Fruit fly (Drosophila melanogaster): Measurements from ENCODE around the gene ncd.

Gene ncd

dm6 chr3R:29772090-29772794, 34.7 kb downstream of the ncd start:
- peak; percentile 47 for TF ChIP-seq CG9705 (GFP tag; optimal IDR thresholded peaks at IDR 0.05)
- TF ChIP-seq dl (GFP tag; optimal IDR thresholded peaks at IDR 0.05; ENCODE audit: insufficient read depth in 1 of 2, partially characterized antibody in 2 of 2), result peak; percentile 91 to 92
- TF ChIP-seq usp (GFP tag; optimal IDR thresholded peaks at IDR 0.05), result no peak
- peak; percentile 70 for TF ChIP-seq dmrt93B (GFP tag; optimal IDR thresholded peaks at IDR 0.05)
- no peak for TF ChIP-seq Sp1 (GFP tag; optimal IDR thresholded peaks at IDR 0.05)
- TF ChIP-seq Vsx2 (GFP tag; optimal IDR thresholded peaks at IDR 0.05; ENCODE audit: partially characterized antibody), result peak; percentile 32
- peak; percentile 7 for TF ChIP-seq fru (GFP tag; optimal IDR thresholded peaks at IDR 0.05)
- peak; percentile 72 for TF ChIP-seq woc (GFP tag; optimal IDR thresholded peaks at IDR 0.05)
- no peak for TF ChIP-seq pan (optimal IDR thresholded peaks at IDR 0.05)
- no peak for TF ChIP-seq N (GFP tag; optimal IDR thresholded peaks at IDR 0.05)
- TF ChIP-seq tai (GFP tag; optimal IDR thresholded peaks at IDR 0.05), result peak; percentile 36
- no peak for TF ChIP-seq OdsH (GFP tag; optimal IDR thresholded peaks at IDR 0.05)
- TF ChIP-seq HLH106 (tag; optimal IDR thresholded peaks at IDR 0.05), result peak; percentile 63
- TF ChIP-seq lola (GFP tag; optimal IDR thresholded peaks at IDR 0.05), result no peak
- no peak for TF ChIP-seq Hnf4 (GFP tag; optimal IDR thresholded peaks at IDR 0.05)
- TF ChIP-seq Myc (optimal IDR thresholded peaks at IDR 0.05), result peak; percentile 29
- TF ChIP-seq foxo (GFP tag; optimal IDR thresholded peaks at IDR 0.05), result peak in 1 of 2 experiments; percentile 27
- peak; percentile 94 for TF ChIP-seq psq (GFP tag; optimal IDR thresholded peaks at IDR 0.05)
- peak; percentile 55 for TF ChIP-seq Hr83 (GFP tag; optimal IDR thresholded peaks at IDR 0.05; ENCODE audit: poor library complexity, severe bottlenecking)
- TF ChIP-seq ey (GFP tag; optimal IDR thresholded peaks at IDR 0.05), result no peak
- TF ChIP-seq br (GFP tag; optimal IDR thresholded peaks at IDR 0.05), result peak; percentile 2
- peak; percentile 93 for TF ChIP-seq Dif (GFP tag; optimal IDR thresholded peaks at IDR 0.05; ENCODE audit: partially characterized antibody)

dm6 chr3R:29771645-29772089, 35.3 kb downstream of the ncd start:
- TF ChIP-seq Rel (GFP tag; optimal IDR thresholded peaks at IDR 0.05) (no peak), Rel (tag; optimal IDR thresholded peaks at IDR 0.05) (peak; percentile 82), usp (GFP tag; optimal IDR thresholded peaks at IDR 0.05) (no peak), CrebA (GFP tag; optimal IDR thresholded peaks at IDR 0.05; ENCODE audit: borderline replicate concordance) (peak; percentile 45)

DNA sequence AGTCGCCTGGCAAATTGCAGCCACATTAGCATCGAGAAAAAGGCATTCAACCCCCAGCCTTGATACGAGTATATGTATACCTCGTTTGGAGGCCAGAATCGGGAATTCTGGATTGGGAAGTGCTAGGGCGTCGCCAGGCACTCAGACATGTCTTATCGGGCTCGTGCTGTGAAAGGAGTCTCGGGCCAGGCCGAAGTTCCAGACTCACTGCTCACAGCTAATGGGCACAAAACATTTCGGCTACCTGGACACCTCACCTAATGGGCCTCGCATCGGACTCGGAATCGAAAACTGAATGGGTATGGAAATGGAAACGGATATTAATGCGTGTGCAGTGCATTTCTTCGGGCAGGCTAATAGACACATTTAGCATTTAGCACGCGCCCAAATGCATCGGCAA, 36.0 kb downstream of the ncd start:
- no peak for TF ChIP-seq Mio (GFP tag; optimal IDR thresholded peaks at IDR 0.05)
- TF ChIP-seq Myc (optimal IDR thresholded peaks at IDR 0.05), result no peak
- TF ChIP-seq OdsH (GFP tag; optimal IDR thresholded peaks at IDR 0.05), result no peak
- no peak for TF ChIP-seq sv (GFP tag; optimal IDR thresholded peaks at IDR 0.05)
- no peak for TF ChIP-seq Rel (GFP tag; optimal IDR thresholded peaks at IDR 0.05)
- no peak for TF ChIP-seq Rel (tag; optimal IDR thresholded peaks at IDR 0.05)
- TF ChIP-seq psq (GFP tag; optimal IDR thresholded peaks at IDR 0.05), result no peak
- no peak for TF ChIP-seq Vsx2 (GFP tag; optimal IDR thresholded peaks at IDR 0.05; ENCODE audit: partially characterized antibody)
- no peak for TF ChIP-seq CG9705 (GFP tag; optimal IDR thresholded peaks at IDR 0.05)
- no peak for TF ChIP-seq lola (GFP tag; optimal IDR thresholded peaks at IDR 0.05)
- TF ChIP-seq tai (GFP tag; optimal IDR thresholded peaks at IDR 0.05), result no peak
- TF ChIP-seq CrebA (GFP tag; optimal IDR thresholded peaks at IDR 0.05; ENCODE audit: borderline replicate concordance), result no peak
- no peak for TF ChIP-seq pan (optimal IDR thresholded peaks at IDR 0.05)
- no peak for TF ChIP-seq N (GFP tag; optimal IDR thresholded peaks at IDR 0.05)
- TF ChIP-seq Dif (GFP tag; optimal IDR thresholded peaks at IDR 0.05; ENCODE audit: partially characterized antibody), result no peak
- TF ChIP-seq h (GFP tag; optimal IDR thresholded peaks at IDR 0.05), result no peak
- TF ChIP-seq ey (GFP tag; optimal IDR thresholded peaks at IDR 0.05), result no peak
- no peak for TF ChIP-seq Jra (GFP tag; optimal IDR thresholded peaks at IDR 0.05)

DNA sequence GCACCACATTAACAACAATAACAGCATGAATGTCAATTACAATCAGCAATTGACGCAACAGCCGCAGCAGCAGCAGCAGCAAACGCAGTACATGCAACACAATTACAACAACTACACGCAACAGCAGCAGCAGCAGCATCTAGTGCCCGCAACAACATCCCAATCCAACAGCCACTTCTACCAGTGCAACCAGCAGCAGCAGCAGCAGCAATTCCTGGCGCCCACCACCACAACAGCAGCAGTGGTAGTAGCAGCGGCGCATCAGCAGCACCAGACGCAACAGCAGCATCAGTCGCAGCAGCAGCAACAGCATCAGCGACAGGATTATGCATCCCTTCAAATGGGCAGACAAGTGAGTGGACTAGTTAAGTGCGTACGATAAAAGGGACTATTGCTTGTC, 39.7 kb downstream of the ncd start:
- TF ChIP-seq Dfd (GFP tag; optimal IDR thresholded peaks at IDR 0.05) (peak; percentile 91), sv (GFP tag; optimal IDR thresholded peaks at IDR 0.05) (no peak)

Measured in whole organism, wandering third instar larva.